Worm (Caenorhabditis elegans) whole organism, L4 larva: ENCODE measurements around the gene T09F5.1.
"Not testable (repeated sequence)": the region's sequence is repeated elsewhere in the genome, so short reads cannot be mapped to it uniquely, and the experiment has no call there.

Source experiments
- ceh-82 ChIP-seq: sonication (generic microtip); optimal IDR thresholded peaks from 2 replicates; lab custom pipeline; 2017; ENCODE audit warnings: missing biosample characterization, missing genetic modification characterization
- pha-4 ChIP-seq, 2 experiments: fragments of 150-350 bp in 1 of 2; fragments of 200-800 bp in 1 of 2; sonication (Bioruptor generic) in 1 of 2; IDR thresholded peaks in 1 of 2; optimal IDR thresholded peaks in 1 of 2; 2 replicates each; pipeline versions ENCODE4 v1.3.6 to Lab custom; 2014 to 2022; ENCODE audit warnings: missing genetic modification characterization in 2 of 2, missing genetic modification reagents in 2 of 2, missing biosample characterization in 1 of 2, missing compliant biosample characterization in 1 of 2
- ztf-11 ChIP-seq: fragments of 150-350 bp; optimal IDR thresholded peaks from 2 replicates; lab custom pipeline; 2014; ENCODE audit warnings: missing biosample characterization, missing genetic modification characterization

DNA sequence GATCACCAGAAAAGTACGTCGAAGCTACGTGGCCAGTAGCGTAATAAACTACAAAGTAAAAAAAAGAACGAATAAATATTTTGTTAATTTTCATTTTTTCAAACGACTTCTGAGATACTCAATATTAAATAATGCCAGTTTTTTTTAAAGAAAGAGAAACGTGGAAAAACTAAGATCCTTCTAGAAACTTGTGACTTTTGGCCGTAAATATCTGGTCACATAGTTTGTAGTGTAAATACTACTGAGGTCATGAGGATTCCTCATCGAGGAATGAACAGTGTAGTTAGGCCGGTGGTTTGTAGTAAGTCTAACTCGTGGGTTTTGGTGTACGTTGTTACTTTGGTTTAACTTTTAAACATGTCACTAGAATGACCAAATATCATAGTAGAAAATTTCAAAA is 19.1 kb downstream of the T09F5.1 start:
- not testable (repeated sequence) for TF ChIP-seq ztf-11; ceh-82 (tag; lab: Kevin White, UChicago); pha-4 (GFP tag; IDR thresholded peaks at IDR 0.05; lab: Robert Waterston, UW); pha-4 (tag; optimal IDR thresholded peaks at IDR 0.05; lab: Kevin White, UChicago)
